Worm (Caenorhabditis elegans): ENCODE results near the gene spe-51.
A peak's percentile ranks its signal among the peaks of the same experiment; 100 is the strongest.

The spe-51 gene

DNA sequence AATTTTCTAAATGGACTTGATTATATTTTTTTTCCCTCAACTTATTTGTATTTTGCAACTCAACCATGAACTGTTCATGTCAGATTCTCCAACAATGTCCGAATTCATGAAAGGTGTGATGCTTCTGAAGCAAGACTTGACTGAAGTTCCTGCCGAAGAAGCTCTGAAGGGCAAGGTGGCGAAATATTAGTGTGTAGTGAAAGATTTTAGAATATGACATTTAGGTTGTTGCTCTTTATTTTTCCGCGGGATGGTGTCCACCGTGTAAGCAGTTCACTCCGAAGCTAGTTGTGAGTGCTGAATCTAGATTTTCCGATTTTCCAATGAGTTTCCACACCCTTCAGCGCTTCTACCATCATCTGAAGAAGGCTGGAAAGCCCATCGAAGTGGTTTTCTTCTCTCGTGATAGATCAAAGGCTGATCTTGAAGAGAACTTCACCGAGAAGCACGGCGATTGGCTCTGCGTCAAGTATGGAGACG, 40.2 kb upstream of the spe-51 start, which contains the start of gene F29B9.5 (continued):
- no peak for TF ChIP-seq ZK337.2 (GFP tag; IDR thresholded peaks at IDR 0.05)
- no peak for TF ChIP-seq T20F7.1 (GFP tag; optimal IDR thresholded peaks at IDR 0.05)
- TF ChIP-seq madf-9 (GFP tag; conservative IDR thresholded peaks at IDR 0.05): no peak

DNA sequence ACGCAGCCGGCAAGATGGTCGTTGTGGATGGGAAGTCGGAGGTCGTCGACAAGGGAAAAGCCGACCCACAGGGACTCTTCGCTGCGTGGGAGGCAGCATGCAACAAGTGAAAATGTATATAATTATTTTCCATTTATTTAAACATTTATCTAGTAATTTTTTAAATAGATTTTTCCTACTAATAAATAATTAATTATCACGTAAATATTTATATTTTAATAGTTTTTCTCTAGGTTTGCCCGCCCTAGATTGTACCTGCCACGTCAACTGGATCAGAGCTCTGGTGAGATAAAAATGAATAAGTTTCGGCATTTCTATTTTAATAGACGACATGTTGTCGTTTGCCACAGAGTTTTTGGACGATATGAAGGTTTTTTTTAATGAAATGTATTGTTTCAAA, 39.6 kb upstream of the spe-51 start, which contains the start of gene psr-1:
TSS of gene psr-1 (plus strand) at position 301 of the 400 bp plus-strand sequence.
- no peak for TF ChIP-seq set-16 (GFP tag; IDR thresholded peaks at IDR 0.05)

DNA sequence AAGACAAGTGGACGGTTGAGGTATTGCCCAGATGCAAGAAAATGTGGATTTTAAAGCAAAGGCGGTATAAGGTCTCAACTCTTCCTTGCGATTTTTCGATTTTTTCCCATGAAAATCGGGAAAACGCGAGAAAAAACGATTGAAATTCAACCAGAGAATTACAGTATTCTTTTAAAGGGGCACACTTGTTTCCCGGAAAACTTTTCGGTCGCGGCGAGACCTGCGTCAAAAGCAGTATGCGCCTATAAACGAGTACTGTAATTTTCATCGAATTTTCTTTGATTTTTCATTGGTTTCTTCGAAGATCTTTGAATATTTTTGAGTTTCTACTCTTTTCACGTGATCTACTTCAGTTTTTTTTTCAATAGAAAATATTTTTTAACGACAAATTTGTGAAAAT, 38.9 kb upstream of the spe-51 start:
- no peak for TF ChIP-seq zfp-3 (GFP tag; conservative IDR thresholded peaks at IDR 0.05)
- peak; percentile 75 for TF ChIP-seq F49E8.2 (tag; optimal IDR thresholded peaks at IDR 0.05; ENCODE audit: borderline replicate concordance)
- TF ChIP-seq ztf-11 (tag; optimal IDR thresholded peaks at IDR 0.05): no peak
- no peak for TF ChIP-seq dmd-9 (GFP tag; IDR thresholded peaks at IDR 0.05)
- no peak for TF ChIP-seq nhr-11 (tag; optimal IDR thresholded peaks at IDR 0.05)
- no peak for TF ChIP-seq nhr-77 (tag; optimal IDR thresholded peaks at IDR 0.05)
- no peak for TF ChIP-seq sdz-12 (GFP tag; optimal IDR thresholded peaks at IDR 0.05)
- TF ChIP-seq daf-12 (tag; optimal IDR thresholded peaks at IDR 0.05): no peak
- no peak for TF ChIP-seq T20F7.1 (GFP tag; optimal IDR thresholded peaks at IDR 0.05)
- TF ChIP-seq attf-4 (tag; optimal IDR thresholded peaks at IDR 0.05): no peak
- no peak for TF ChIP-seq pha-4 (GFP tag; IDR thresholded peaks at IDR 0.05)
- TF ChIP-seq pha-4 (tag; optimal IDR thresholded peaks at IDR 0.05): no peak
- TF ChIP-seq unc-130 (GFP tag; optimal IDR thresholded peaks at IDR 0.05): no peak
- TF ChIP-seq set-16 (GFP tag; IDR thresholded peaks at IDR 0.05): no peak
- TF ChIP-seq tag-97 (GFP tag; IDR thresholded peaks at IDR 0.05): no peak
- TF ChIP-seq ZK546.5 (tag; optimal IDR thresholded peaks at IDR 0.05): no peak
- peak; percentile 41 for TF ChIP-seq mes-2 (tag; optimal IDR thresholded peaks at IDR 0.05; ENCODE audit: poor library complexity, severe bottlenecking)
- TF ChIP-seq ceh-44 (GFP tag; IDR thresholded peaks at IDR 0.05): no peak
- TF ChIP-seq lin-38 (GFP tag; IDR thresholded peaks at IDR 0.05): peak; percentile 46; the same call in 1 of the 2 replicates
- no peak for TF ChIP-seq nhr-76 (tag; optimal IDR thresholded peaks at IDR 0.05)
- TF ChIP-seq lin-13 (GFP tag; optimal IDR thresholded peaks at IDR 0.05): no peak
- no peak for TF ChIP-seq pqm-1 (tag; optimal IDR thresholded peaks at IDR 0.05)
- TF ChIP-seq T26A8.4 (GFP tag; IDR thresholded peaks at IDR 0.05): no peak
- TF ChIP-seq fos-1 (tag; optimal IDR thresholded peaks at IDR 0.05): no peak
- no peak for TF ChIP-seq spr-3 (GFP tag; optimal IDR thresholded peaks at IDR 0.05)
- TF ChIP-seq zfp-2 (tag; optimal IDR thresholded peaks at IDR 0.05): no peak
- peak; percentile 80 for TF ChIP-seq snpc-1.2 (GFP tag; IDR thresholded peaks at IDR 0.05)

DNA sequence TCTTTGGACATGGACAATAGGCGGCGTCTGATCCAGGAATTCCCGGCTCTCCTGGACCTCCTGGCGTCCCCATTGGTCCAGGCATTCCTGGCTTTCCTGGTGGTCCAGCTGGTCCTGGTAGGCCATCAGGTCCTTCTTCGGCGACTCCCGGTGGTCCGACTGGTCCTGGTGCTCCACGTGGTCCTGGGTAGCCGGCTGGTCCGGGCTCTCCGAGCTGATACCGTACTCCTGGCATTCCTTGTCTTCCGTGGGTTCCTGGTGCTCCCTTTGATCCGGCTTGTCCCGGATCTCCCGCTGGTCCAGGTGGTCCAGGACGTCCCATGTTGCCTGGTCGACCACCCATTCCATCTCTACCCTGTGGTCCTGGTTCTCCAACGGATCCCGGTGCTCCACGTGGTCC, 36.6 kb upstream of the spe-51 start:
- TF ChIP-seq F26F4.8 (GFP tag; conservative IDR thresholded peaks at IDR 0.05) (0 out of 2 replicates have a peak, but pooled peaks have one; percentile 45), set-16 (GFP tag; IDR thresholded peaks at IDR 0.05) (peak; percentile 98), madf-5 (GFP tag; IDR thresholded peaks at IDR 0.05) (0 out of 4 replicates have a peak, but pooled peaks of 1 of the 2 experiments have one; percentile 66), mep-1 (tag; optimal IDR thresholded peaks at IDR 0.05) (no peak), mxl-3 (GFP tag; optimal IDR thresholded peaks at IDR 0.05) (no peak), lin-39 (tag; optimal IDR thresholded peaks at IDR 0.05) (no peak), lsy-2 (tag; optimal IDR thresholded peaks at IDR 0.05) (no peak), lim-7 (GFP tag; IDR thresholded peaks at IDR 0.05) (0 out of 2 replicates have a peak, but pooled peaks have one; percentile 38), F44E2.7 (GFP tag; IDR thresholded peaks at IDR 0.05) (0 out of 2 replicates have a peak, but pooled peaks have one; percentile 16)
